Fruit fly (Drosophila melanogaster): Measurements from ENCODE around the gene Nuak.
"Not testable (repeated sequence)": the region's sequence is repeated elsewhere in the genome, so short reads cannot be mapped to it uniquely, and the experiment has no call there.

Gene Nuak

DNA sequence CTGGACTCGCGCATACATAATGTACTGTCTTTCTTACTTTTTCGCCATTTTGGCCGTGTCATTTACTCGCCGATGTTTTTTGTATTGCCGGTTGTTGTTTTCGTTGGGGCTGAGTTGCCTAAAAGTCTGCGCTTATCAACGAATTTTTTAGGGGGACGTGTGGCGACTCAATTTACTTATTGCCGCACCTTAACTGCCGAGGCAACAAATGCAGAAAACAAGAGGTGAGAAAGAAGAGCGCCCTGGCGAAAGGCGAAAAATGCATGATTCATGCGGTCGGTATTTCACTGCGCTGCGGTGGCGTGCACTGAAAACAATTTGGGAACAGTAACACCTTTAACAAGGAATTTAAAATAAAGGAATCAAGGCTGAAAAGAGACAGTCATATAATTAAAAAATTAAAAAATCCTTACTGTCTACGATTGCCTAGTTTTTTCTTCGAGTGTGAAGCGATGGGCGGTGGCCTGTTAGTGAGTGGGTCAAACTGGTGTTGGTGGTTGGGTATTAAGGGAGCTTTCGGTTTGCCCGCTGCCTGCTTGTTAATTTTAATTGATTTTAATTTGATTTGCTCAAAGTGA is 4.8 kb downstream of the Nuak start:
- peak; percentile 66 for TF ChIP-seq noc (tag; optimal IDR thresholded peaks at IDR 0.05)

DNA sequence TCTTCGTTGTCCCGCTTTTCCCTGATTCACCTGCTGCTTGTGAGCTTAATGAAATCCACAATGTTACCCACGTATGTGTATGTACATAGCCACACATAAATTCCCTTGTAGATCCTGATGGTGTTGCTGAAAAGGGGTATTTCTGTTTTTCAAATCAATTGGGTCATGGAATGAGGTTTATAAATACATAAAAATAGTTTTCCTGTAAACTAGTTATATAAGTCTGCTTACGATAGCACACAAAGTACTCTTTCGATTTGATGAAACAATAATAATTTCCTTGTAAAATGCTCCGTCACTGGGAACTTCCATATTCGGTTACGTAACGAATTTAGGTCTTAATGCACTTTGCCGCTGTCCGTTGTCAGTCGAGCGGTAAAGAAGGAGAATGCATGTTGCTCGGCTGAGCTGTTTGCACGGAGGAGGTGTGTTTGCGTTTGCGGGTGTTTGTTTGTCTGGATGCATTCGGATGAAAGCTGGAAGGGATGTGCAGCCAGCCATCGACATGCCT is 5.9 kb downstream of the Nuak start:
- TF ChIP-seq noc (tag; optimal IDR thresholded peaks at IDR 0.05) = no peak

DNA sequence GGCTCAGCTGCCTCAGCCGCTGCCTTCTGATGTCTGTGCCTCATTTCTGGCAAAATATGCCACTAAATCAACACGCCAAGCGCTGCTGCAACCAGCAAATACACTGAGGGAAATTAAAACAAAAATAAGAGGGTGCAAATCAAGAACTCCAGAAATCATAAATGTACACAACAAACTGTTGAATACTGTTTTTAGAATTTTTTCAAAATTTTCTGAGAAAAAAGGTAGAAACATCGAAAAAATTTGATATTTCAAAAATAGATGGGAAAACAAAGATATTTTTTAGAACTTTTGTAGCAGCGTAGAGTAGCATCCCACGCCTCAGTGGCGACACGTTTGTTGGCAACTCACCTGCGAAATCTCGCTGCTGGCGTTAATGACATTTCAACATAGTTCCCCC is 8.6 kb downstream of the Nuak start:
- TF ChIP-seq noc (tag; optimal IDR thresholded peaks at IDR 0.05) = no peak

dm6 chr3R:10274306-10274705 is 10.2 kb downstream of the Nuak start:
- no peak for TF ChIP-seq noc (tag; optimal IDR thresholded peaks at IDR 0.05)

DNA sequence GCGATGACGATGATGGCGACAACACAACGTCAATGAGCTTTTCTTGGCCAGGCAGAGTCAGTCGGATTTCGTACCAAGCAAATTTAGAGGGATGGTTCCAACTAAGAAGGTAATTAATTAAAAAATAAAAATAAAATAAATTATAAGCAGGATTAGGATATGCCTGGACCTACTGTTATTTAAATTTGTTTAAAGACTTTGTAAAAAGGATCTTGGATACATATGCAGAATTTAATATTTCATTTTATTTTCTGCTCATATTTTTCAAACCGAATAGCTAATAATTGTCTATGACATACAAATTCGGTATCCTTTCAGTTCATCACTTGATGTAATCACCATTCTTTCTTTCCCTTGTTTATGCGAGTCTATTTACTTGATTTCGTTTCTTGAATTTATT is 10.7 kb downstream of the Nuak start:
- no peak for TF ChIP-seq noc (tag; optimal IDR thresholded peaks at IDR 0.05)

- no peak for TF ChIP-seq noc (tag; optimal IDR thresholded peaks at IDR 0.05)
These were observed 11.9 kb downstream of the Nuak start for dm6 chr3R:10276002-10276401.

- TF ChIP-seq noc (tag; optimal IDR thresholded peaks at IDR 0.05) = no peak
These were observed 18.0 kb downstream of the Nuak start for dm6 chr3R:10282077-10282476.

- no peak for TF ChIP-seq noc (tag; optimal IDR thresholded peaks at IDR 0.05)
These were observed 19.0 kb downstream of the Nuak start for dm6 chr3R:10283114-10283513.

dm6 chr3R:10284169-10284568 is 20.1 kb downstream of the Nuak start:
- no peak for TF ChIP-seq noc (tag; optimal IDR thresholded peaks at IDR 0.05)

DNA sequence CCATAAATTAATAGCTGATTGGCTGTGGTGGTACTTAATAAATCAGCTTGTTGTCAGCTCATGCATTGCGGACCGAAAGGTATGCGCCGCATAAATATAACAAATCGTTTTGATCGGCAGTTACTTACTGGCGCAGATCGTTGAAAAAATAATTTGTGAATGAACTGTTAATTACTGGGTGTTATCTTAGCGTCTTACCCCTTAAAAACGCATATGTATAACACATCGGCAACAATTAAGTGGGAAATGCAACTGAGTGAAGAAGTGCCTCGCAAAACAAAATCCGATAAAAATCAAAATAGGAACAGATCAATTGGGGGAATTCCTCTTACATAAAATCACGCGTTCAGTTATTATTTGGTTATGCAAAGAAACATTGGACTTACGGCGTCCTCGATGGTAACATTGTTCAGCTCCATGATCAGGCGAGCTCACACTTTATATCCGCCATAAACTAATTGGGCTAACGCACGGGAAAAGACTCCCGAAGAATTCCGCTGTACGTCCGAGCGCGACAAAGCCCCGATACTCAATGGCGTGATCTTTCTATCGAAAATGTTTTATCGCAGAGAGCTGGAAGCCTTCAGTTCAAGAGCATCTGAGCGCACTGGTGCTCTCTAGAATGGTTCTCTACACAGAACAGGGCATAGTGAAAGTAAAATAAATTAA is 47.1 kb downstream of the Nuak start, which contains the start of gene CG6293:
CG6293 (minus strand) TSS at position 538 of the 669 bp plus-strand sequence.
- TF ChIP-seq noc (tag; optimal IDR thresholded peaks at IDR 0.05) = no peak

DNA sequence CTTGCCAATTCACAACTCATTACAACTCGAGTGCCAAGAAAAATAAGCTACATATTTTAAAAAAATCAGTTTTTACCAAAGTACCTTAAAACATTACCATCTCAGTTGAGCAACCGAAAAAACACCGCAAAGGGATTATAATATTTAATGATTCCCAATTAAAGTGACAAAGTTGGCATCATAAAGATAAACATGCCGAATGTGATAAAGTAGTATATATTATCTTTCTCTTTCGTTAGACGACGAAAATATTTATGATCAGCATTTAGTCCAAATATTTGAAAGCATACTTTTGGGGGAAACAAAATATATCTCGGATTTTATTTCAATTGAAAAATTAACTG is 47.6 kb downstream of the Nuak start:
- TF ChIP-seq noc (tag; optimal IDR thresholded peaks at IDR 0.05) = no peak

DNA sequence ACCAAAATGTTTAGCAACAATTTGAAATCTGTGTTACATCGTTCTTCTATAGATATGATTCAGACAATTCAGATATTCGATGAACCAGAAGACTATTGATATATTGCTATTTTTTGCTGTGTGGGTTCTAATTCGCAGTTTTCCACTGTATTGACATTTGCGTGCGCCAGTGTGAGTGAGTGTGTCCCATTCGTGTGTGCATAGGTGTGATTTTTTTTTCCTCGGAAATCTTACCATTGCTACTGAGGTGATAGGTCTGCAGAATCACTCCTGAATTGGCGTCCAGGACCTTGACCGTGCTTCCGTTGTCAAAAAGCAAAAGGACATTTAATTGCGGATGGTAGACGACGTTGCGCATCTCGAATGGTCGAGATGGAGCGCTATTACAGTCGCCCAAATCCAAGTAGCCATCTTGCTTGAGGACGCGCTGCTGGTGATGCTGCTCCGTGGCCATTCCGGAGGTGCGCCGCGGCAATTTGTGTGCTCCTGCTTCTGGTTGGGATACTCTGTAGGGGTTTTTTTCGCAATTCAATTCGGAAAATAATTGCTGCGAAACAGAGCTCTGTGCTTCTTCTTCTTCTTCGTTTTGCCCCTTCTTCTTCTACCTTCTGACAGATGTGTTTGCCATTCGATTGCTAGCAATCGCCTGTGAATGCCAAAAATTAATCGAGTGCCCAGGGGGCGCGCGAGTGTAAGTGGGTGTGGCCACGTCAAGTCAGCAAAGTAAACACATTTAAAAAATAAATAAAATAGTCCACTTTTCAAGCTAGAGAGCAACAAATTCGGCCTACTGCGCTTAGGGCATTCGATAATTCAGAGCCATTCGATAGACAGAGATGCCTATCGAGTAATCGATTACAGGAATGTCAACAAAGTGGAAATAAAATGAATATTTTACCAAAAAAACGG is 66.9 kb downstream of the Nuak start, which contains the start of the genes Bruce and CG12818:
Bruce (minus strand) TSS at position 620 of the 909 bp plus-strand sequence.
CG12818 (plus strand) TSS at position 848 of the 909 bp plus-strand sequence.
- no peak for TF ChIP-seq noc (tag; optimal IDR thresholded peaks at IDR 0.05)

DNA sequence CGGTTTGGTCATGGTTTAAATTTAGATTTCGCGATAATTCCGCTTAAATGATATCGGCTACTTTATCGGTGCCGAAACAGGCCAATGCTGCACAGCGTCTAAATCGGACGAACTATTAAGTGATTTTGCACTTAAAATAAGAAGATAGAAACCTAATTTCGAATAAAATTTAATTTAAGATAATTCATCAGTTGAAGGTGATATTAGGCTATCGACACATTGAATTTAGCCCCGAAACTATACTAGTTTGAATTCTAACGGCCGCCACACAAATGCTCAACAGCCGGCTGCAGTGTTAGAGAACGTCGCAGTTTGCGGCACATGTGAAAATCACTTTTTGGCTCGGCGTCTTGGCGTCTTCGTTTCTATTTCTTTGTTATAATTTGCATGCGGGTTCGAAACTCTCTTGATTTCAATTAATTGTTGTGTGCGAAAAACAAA is 68.7 kb downstream of the Nuak start, which contains the start of gene sle:
sle (plus strand) TSS at position 293 of the 441 bp plus-strand sequence.
- TF ChIP-seq noc (tag; optimal IDR thresholded peaks at IDR 0.05) = no peak

DNA sequence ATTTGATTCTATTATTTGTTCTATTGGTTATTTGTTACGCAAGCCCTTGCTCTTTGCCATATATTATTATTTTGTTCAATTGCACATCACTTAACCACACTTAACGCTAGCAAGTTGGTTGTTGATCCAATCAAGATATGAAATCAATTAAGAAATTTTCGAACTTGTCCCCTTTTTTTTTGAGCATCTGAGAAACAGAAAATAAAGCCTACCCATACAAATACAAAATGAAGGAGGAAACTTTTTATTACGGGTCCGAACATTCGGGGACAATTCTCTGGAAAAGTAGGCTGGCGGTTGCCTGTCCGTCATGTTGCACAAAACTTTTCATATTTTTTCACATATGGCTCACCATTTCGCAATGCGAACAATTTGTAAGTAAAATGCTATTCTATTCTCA is 73.9 kb downstream of the Nuak start, which contains the start of gene CG12592:
CG12592 (plus strand) TSS at position 301 of the 400 bp plus-strand sequence.
- not testable (repeated sequence) for TF ChIP-seq noc (tag; optimal IDR thresholded peaks at IDR 0.05)

DNA sequence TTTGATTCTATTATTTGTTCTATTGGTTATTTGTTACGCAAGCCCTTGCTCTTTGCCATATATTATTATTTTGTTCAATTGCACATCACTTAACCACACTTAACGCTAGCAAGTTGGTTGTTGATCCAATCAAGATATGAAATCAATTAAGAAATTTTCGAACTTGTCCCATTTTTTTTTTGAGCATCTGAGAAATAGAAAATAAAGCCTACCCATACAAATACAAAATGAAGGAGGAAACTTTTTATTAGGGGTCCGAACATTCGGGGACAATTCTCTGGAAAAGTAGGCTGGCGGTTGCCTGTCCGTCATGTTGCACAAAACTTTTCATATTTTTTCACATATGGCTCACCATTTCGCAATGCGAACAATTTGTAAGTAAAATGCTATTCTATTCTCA is 76.5 kb downstream of the Nuak start, which contains the start of gene CG18545:
CG18545 (plus strand) TSS at position 301 of the 400 bp plus-strand sequence.
- TF ChIP-seq noc (tag; optimal IDR thresholded peaks at IDR 0.05) = not testable (repeated sequence)

- not testable (repeated sequence) for TF ChIP-seq noc (tag; optimal IDR thresholded peaks at IDR 0.05)
These were observed 84.4 kb downstream of the Nuak start, which contains the start of gene CG31406 for dm6 chr3R:10348461-10348860. Gene CG31406, plus strand, starts transcription at chr3R:10348761.
